Worm (Caenorhabditis elegans): ENCODE measurements around the gene ZC190.5.

Gene ZC190.5

DNA sequence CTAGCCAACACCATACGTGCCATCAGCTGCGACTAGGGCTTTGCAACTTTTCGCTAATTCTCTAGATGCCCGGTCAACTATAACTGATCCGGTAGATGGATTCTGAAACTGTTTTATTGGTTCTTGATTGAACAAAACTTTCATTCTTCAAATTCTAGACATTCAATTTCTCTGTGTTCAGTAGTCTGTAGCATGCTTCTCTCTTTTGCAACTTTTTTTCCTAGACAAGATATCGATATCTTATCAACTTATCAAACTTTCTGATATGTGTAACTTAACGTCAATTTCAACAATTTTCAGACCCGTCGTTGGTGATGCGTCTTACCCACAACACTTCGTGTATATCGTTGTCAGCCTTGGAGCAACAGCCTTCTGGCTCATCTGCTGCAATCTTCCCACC, 7.6 kb downstream of the ZC190.5 start, which contains the start of gene ZC190.4:
Gene ZC190.4, plus strand, starts transcription at position 301 of the 400 bp plus-strand sequence.
- TF ChIP-seq C17E4.6 (GFP tag; IDR thresholded peaks at IDR 0.05) = no peak

DNA sequence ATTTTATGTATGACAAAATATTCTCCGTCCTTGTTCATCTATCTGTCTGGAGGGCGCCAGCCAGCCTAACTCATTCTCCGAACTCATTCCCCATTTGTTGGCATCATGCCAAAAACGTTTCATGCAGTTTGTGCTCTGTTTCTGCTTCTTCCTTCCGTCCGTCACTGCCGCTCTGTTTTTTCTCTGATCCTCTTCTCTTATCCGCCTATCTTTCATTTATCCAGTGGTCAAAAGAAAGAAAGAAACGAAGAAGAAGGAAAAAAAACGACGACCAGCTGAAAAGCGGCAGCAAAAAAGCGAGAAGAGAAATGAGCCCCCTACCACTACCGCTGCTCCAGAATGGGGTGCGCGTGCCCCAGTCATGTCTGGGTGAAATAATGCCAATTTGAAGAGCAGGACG, 10.4 kb downstream of the ZC190.5 start:
- TF ChIP-seq cebp-1 (GFP tag; IDR thresholded peaks at IDR 0.05) (no peak), cebp-1 (tag; optimal IDR thresholded peaks at IDR 0.05) (peak; percentile 17), mcd-1 (GFP tag; IDR thresholded peaks at IDR 0.05) (0 out of 2 replicates have a peak, but pooled peaks have one; percentile 12), zfh-2 (GFP tag; conservative IDR thresholded peaks at IDR 0.05) (peak; percentile 85), egl-18 (GFP tag; IDR thresholded peaks at IDR 0.05) (no peak), K12H6.12 (tag; optimal IDR thresholded peaks at IDR 0.05) (peak; percentile 9), lag-1 (GFP tag; IDR thresholded peaks at IDR 0.05) (no peak), lsl-1 (GFP tag; optimal IDR thresholded peaks at IDR 0.05) (no peak)

ce11 chrV:8662056-8663006, 11.1 kb downstream of the ZC190.5 start:
- TF ChIP-seq attf-6 (GFP tag; IDR thresholded peaks at IDR 0.05) = no peak
- TF ChIP-seq ztf-26 (tag; optimal IDR thresholded peaks at IDR 0.05) = peak; percentile 29
- no peak for TF ChIP-seq gei-17 (GFP tag; optimal IDR thresholded peaks at IDR 0.05)
- TF ChIP-seq Y53F4B.3 (GFP tag; IDR thresholded peaks at IDR 0.05) = no peak
- TF ChIP-seq let-526 (GFP tag; IDR thresholded peaks at IDR 0.05) = no peak
- TF ChIP-seq F33H1.4 (GFP tag; IDR thresholded peaks at IDR 0.05) = no peak
- TF ChIP-seq F57A8.1 (GFP tag; optimal IDR thresholded peaks at IDR 0.05) = no peak
- no peak for TF ChIP-seq B0035.1 (tag; optimal IDR thresholded peaks at IDR 0.05)
- TF ChIP-seq somi-1 (GFP tag; optimal IDR thresholded peaks at IDR 0.05) = peak; percentile 40
- TF ChIP-seq F22D6.2 (tag; optimal IDR thresholded peaks at IDR 0.05) = no peak
- TF ChIP-seq hlh-12 (tag; optimal IDR thresholded peaks at IDR 0.05) = no peak
- no peak for TF ChIP-seq ceh-27 (GFP tag; optimal IDR thresholded peaks at IDR 0.05)
- no peak for TF ChIP-seq dox-1 (GFP tag; IDR thresholded peaks at IDR 0.05)
- TF ChIP-seq C06A6.2 (GFP tag; conservative IDR thresholded peaks at IDR 0.05) = no peak
- no peak for TF ChIP-seq Y95B8A.8 (GFP tag; IDR thresholded peaks at IDR 0.05)
- TF ChIP-seq F57C9.4 (tag; optimal IDR thresholded peaks at IDR 0.05) = no peak
- TF ChIP-seq nfya-2 (GFP tag; IDR thresholded peaks at IDR 0.05) = no peak
- TF ChIP-seq attf-3 (GFP tag; conservative IDR thresholded peaks at IDR 0.05) = no peak
- TF ChIP-seq Y53G8AR.9 (GFP tag; conservative IDR thresholded peaks at IDR 0.05) = no peak
- TF ChIP-seq nfyb-1 (GFP tag; IDR thresholded peaks at IDR 0.05) = 0 out of 2 replicates have a peak, but pooled peaks have one; percentile 38
- no peak for TF ChIP-seq nfya-1 (tag; optimal IDR thresholded peaks at IDR 0.05; ENCODE audit: borderline replicate concordance, insufficient read depth)
- no peak for TF ChIP-seq ztf-3 (GFP tag; optimal IDR thresholded peaks at IDR 0.05)
- peak; percentile 68 for TF ChIP-seq zfh-2 (GFP tag; conservative IDR thresholded peaks at IDR 0.05)
- TF ChIP-seq lin-40 (tag; optimal IDR thresholded peaks at IDR 0.05) = peak; percentile 30
- TF ChIP-seq xnd-1 (tag; optimal IDR thresholded peaks at IDR 0.05) = no peak
